Worm (Caenorhabditis elegans) whole organism, L4 larva: ENCODE measurements around the gene noa-1.

Source experiments
- aly-2 ChIP-seq: sonication (generic microtip); optimal IDR thresholded peaks from 2 replicates; lab custom pipeline; 2018; ENCODE audit warnings: missing biosample characterization, missing genetic modification characterization
- nhr-11 ChIP-seq: fragments of 150-350 bp; optimal IDR thresholded peaks from 2 replicates; lab custom pipeline; 2014; ENCODE audit warnings: missing biosample characterization, missing genetic modification characterization
- nhr-28 ChIP-seq: fragments of 150-350 bp; optimal IDR thresholded peaks from 2 replicates; lab custom pipeline; 2014; ENCODE audit warnings: missing biosample characterization, missing genetic modification characterization
- nhr-6 ChIP-seq: fragments of 150-350 bp; optimal IDR thresholded peaks from 2 replicates; lab custom pipeline; 2014; ENCODE audit warnings: missing biosample characterization, missing genetic modification characterization
- snpc-4 ChIP-seq: fragments of 150-350 bp; optimal IDR thresholded peaks from 2 replicates; lab custom pipeline; 2014; ENCODE audit warnings: missing biosample characterization, missing genetic modification characterization

DNA sequence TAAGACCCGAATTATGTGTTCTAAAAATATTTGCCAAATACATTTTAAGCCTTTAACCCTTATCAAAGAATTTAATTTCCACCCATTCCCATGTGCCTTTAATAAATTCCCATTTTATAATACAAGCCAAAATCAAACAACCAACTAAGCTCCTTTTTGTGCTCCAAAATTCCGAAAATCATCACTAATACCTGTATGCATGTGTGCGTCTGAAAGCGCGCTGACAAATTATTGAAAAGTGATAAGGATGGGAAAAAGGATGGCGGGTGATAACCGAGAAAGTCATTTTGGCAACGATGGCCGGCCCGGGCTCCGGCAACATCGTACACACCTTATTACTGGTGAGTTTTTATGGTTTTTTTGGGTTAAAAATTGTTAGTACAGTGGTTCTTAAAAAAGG is 33.3 kb downstream of the noa-1 start, which contains the start of gene nep-17:
- TF ChIP-seq nhr-28 (tag; lab: Kevin White, UChicago): no peak
- no peak for TF ChIP-seq aly-2
- TF ChIP-seq nhr-6 (tag; lab: Kevin White, UChicago): no peak
- TF ChIP-seq snpc-4 (tag; lab: Kevin White, UChicago): no peak
- no peak for TF ChIP-seq nhr-11 (tag; lab: Kevin White, UChicago)
